Worm (Caenorhabditis elegans): ENCODE measurements around the gene K11H12.8.

The K11H12.8 gene

DNA sequence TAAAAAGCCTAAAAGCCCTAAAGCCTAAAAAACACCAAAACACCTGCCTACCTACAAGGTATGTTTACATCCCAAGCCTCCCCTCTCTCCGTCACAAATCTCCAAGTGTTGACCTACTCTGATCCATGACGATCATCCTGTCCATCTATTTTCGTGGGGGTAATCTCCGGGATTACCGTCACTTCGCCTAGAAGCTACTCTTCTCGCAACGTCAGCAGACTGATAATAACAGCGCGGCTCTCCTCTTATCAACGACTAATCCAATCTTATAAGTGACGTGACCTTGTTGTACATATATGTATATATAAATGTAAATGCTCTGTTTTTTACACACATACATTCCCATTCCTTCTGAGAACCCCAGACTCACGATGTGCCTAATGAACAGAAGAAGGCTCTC, 6.8 kb upstream of the K11H12.8 start:
- TF ChIP-seq unc-62 (GFP tag; optimal IDR thresholded peaks at IDR 0.05) = no peak

DNA sequence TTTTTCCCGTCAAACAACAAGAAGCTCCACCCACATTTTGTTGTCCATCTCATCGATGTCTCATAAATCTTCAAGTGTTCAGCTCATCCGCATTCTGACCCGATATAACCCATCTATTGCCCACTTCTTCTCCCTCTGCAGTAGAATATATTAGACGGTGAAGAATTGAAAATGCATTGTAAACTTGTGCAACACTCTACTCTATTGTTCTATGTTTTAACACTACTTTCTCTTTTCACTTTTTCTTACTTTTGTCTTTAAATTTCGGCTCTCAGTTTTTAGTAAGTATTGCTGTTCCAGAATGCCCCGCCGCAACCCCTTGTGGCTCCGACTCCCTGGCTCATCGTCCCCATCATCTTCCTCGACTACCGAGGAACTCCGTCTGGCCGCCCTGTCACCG, 5.8 kb upstream of the K11H12.8 start, which contains the start of gene K11H12.9:
Gene K11H12.9, plus strand, starts transcription at position 301 of the 400 bp plus-strand sequence.
- TF ChIP-seq unc-62 (GFP tag; optimal IDR thresholded peaks at IDR 0.05) = no peak

DNA sequence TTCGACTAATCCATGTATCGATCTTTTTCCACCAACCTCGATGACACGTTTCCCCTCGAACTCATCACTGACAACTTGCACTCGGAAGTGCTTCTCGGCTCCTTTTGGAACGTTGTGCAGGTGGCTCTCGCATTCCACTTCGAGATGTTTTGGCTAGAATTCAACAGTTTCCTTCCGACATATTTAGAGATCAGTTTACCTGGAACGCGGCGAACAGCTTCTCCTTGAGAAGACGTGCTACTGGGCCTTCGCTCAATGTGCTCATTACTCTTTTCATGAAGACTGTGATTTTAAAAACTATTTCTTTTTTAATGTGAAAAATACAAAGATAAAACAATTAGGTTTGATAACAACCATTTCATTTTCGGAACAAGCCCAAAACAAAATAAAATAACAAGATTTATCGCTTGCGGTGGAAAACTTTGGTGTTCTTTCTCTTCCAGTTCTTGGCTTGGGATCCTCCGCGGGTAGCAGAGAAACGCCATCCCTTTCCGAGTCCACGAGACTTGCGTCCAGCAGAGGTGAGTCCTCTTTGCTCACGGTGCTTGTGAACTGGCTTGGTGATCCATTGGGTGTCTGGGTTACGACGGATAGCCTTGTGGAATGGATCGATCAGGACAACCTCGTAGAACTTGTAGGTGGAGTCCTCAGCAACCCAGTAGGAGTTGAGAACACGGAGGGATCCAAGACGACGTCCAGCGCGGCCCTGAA, 1.9 kb upstream of the K11H12.8 start, which contains the start of gene K11H12.1:
Gene K11H12.1, minus strand, starts transcription at position 284 of the 711 bp plus-strand sequence.
- no peak for TF ChIP-seq unc-62 (GFP tag; optimal IDR thresholded peaks at IDR 0.05)

DNA sequence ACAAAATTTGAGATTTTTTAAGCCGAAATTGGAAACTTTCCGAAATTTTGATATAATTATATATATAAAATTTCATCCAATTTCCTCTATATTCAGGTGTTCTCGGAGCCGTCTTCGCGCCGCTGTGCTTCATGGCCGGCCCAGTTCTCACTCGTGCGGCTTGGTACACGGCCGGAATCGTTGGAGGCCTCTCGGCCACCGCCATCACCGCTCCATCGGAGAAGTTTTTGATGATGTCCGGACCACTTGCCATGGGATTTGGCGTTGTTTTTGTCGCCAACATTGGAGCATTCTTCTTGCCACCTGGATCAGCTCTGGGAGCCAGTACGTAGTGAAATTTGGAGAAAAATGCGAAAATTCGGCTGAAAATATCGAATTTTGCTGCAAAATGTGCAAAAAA, 1.9 kb downstream of the K11H12.8 start:
- TF ChIP-seq unc-62 (GFP tag; optimal IDR thresholded peaks at IDR 0.05) = no peak

DNA sequence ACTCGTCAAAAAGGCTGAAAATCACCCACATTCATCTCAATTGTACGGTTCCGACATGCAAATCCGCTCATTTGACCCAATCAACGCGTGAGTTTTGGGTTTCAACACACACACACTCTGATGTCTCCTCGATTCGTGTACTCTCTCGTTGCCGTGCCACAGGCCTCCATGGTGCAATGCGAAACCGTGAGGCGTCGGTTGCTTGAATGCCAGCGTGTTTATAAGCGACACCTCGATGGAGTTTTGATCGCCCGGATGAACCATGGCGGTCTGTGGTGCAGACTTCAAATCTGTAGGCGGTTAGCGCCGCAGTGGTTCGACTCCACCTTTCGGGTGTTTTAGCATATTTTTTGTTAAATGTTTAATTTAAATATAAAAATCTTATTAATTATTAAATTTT, 2.7 kb downstream of the K11H12.8 start:
- TF ChIP-seq unc-62 (GFP tag; optimal IDR thresholded peaks at IDR 0.05) = no peak

DNA sequence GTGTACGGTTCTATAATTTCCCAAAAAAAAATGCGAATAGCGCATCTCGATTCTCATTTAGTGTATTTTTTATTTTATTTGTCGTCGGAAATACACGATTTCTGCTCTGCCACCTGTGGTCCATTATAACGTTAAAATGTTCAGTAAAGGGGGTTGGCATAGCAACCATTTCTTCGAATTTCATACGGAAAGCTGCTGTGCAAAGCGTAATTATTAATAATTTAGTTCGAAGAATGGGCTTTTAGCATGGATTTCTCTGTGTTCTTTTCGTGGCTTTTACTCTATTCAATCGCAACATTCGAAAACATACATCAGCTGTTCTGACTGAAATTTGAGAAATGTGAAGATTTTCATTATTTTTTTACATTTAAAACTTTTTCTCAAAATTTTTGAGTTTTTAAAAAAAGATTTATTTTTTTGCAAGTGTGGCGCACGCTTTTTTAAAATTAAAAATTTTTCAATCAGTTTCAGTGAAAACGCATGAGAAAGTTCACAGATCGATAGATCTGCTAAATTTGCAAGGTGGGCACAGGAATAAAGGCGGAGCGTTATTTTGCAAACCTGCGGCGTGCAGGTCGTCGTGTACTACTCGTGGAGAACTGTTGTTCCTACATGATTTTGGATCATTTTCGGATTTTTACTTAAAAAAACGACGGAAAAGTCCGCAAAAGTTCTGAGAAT, 3.4 kb downstream of the K11H12.8 start:
- TF ChIP-seq unc-62 (GFP tag; optimal IDR thresholded peaks at IDR 0.05) = no peak

DNA sequence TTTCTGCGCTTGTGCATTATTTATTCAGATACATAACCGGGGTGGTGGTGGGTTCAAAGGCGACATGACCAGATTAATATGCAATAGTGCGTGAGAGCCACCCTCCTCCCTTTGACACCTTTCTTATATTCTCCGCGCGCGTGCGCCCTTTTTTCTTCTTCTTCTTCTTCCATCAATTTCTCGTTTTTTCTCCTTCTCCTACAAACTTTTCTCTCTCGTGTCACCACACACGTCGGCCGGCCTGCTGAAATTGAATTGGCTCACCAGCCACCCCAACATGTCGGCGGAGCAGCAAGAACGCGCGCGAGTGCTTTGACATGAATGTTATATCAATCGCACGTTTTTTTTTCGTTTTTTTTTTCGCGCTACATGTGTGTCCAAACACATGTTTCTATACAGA, 4.4 kb downstream of the K11H12.8 start:
- TF ChIP-seq unc-62 (GFP tag; optimal IDR thresholded peaks at IDR 0.05) = no peak

DNA sequence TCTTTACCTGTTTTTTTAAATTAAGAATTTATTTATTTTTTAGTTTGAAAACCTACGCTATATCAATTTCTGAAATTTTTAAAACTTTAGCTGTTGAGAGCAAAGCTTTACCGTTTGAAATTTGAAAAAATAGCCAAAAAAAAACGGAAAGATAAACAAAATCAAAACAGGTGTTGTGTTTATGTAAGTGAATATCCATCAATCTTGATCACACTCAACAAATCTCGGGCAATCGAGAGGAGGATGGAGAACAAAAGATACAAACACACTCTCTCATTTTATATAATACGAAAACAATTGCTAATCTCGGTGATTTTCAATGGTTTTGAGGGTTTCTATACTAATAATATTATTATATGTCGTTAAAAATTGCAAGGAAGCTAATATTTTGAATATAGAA, 6.4 kb downstream of the K11H12.8 start:
- no peak for TF ChIP-seq unc-62 (GFP tag; optimal IDR thresholded peaks at IDR 0.05)

DNA sequence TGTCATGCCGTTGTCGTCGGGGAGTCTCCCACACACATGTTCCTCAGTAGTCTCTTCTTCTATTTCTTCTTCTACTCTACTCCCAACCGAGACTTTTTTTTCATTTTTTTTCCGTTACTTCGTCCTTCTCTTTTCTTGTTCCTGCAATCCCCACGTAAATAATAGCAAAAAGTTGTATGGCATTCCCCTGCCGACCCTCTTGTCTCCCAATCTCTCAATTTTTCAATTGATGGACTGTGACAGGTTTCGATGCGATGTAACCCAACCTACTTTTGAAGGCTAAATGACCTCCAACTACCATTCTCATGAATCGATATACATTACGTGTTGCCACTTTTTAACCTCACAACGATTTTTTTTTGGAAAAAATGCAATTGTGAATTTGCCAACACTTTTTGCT, 8.9 kb downstream of the K11H12.8 start:
- no peak for TF ChIP-seq unc-62 (GFP tag; optimal IDR thresholded peaks at IDR 0.05)

DNA sequence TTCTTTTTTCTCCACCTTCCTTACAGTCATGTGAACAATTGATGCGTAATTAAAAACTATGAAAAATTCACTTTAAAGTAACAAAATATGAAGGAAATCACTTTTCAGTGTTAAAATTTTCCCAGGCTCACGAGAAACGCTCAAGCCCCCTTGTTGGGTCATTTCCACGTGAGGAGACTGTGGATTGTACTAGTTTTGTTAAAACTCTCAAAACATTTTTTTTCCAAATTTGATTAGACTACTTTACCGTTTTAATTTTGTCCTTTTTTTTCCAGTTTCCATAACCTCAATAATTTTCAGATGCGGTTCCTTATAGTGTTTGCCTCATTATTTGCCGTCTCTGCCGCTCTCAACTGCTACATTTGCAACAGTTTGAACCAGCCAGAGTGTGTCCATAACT, 10.0 kb downstream of the K11H12.8 start, which contains the start of gene K11H12.7:
Gene K11H12.7, plus strand, starts transcription at position 301 of the 400 bp plus-strand sequence.
- no peak for TF ChIP-seq unc-62 (GFP tag; optimal IDR thresholded peaks at IDR 0.05)

DNA sequence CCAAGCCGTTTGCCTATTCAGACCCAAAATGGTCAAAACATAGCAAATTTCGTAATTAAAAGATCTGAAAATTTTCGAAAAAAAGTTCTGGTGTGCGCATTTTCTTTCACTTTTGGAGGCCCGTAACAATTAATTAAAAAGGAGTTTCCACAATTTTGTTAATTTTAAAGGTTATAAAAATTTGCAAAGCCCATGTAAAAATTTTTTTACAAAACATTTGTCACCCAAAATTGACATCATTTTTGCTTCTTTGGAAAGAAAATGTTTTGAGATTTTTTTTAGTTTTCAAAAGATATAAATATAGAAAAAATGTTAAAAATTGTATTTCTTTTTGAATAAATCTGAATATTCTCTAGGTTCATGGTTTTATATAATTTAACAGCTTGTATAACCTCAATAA, 11.8 kb downstream of the K11H12.8 start, which contains the start of gene K11H12.6:
Gene K11H12.6, plus strand, starts transcription at position 301 of the 400 bp plus-strand sequence.
- no peak for TF ChIP-seq unc-62 (GFP tag; optimal IDR thresholded peaks at IDR 0.05)

DNA sequence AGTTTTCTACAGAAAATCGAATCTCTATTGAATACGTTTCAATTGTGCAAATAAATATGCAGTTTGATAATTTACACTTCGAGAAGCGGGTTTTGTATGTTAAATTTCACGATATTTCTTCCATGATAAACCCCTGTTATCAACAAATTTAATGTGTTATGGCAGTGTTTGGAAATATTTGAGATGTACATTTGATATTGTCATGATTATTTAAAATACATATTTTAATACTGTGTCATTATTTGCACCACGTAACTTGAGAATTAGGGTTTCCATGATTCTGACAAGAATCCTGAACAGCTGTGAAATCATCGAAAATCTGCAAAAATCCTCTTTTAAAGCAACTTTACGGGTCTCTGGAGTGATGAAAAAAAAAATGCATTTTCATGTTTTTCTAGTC, 15.3 kb downstream of the K11H12.8 start, which contains the start of gene K11H12.11:
Gene K11H12.11, minus strand, starts transcription at position 101 of the 400 bp plus-strand sequence.
- no peak for TF ChIP-seq unc-62 (GFP tag; optimal IDR thresholded peaks at IDR 0.05)

DNA sequence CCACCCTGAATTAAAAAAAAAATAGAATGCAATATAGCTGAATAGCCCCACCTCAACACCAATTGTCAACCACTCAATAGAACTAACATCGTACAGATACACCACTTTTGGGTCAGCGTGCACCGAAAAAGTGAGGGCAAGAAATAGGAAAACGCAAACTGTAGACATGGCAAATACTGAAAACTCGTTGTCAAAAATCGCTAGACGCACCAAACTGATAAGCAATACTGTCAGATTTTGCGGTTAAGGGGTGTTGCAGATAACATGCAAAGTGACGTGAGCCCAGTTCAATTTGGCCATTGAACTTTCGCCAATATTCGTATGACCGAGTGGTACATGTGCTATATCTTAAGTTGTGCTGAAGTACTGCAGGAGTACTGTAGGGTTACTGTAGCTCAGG, 18.1 kb downstream of the K11H12.8 start, which contains the start of gene K11H12.3:
Gene K11H12.3, minus strand, starts transcription at position 168 of the 400 bp plus-strand sequence.
- no peak for TF ChIP-seq unc-62 (GFP tag; optimal IDR thresholded peaks at IDR 0.05)

DNA sequence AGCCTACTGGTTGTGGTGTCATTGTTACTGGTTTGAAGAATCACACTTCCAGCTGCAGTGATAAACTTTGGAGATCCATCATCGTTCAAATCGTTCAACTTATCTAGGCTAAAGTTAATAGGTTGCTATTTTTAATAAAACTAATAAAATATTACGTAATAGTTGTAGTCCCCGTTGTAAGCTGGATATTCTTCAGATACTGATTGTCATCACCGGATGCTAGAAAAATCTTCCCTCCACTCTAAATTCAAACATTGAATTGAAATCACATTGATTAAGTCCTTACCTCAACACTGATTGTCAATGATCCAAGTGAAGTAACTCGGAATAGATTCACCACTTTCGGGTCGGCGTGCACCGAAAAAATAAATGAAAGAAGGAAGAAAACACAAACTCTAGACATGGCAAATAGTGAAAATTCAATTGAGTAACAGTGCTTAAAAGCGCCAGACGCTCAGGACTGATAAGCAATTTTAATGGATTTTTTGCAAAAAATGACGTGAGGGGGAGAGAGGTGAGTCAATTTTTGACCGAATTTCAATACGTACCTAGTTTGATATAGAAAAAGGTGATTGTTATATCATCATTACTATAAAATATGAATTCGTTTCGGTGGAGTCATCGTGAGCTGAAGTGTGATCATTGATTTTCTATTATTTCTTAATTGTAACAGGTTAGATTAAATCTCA, 20.4 kb downstream of the K11H12.8 start, which contains the start of the genes K11H12.4 and K11H12.10:
Gene K11H12.4, minus strand, starts transcription at position 413 of the 689 bp plus-strand sequence.
Gene K11H12.10, plus strand, starts transcription at position 605 of the 689 bp plus-strand sequence.
- TF ChIP-seq unc-62 (GFP tag; optimal IDR thresholded peaks at IDR 0.05) = no peak

DNA sequence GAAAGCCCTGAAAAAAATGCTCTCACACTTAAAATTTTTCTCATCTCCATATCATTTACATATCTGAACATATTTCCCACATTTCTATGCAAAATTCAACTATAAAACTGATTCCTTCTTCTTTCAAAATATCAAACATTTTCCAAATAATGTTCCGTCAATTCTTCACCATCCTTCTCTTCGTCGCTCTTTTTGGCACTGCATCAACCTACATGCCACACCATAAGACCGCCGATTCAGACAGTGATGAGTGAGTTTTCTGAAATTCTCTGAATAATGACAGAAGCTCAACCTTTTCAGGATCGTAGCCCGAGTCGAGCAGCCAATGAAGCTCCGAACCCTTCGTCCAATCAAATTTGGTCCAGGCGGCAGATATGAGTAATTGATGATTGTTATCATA, 21.1 kb downstream of the K11H12.8 start, which contains the start of gene K11H12.5:
Gene K11H12.5, plus strand, starts transcription at position 301 of the 400 bp plus-strand sequence.
- no peak for TF ChIP-seq unc-62 (GFP tag; optimal IDR thresholded peaks at IDR 0.05)
